Fruit fly (Drosophila melanogaster) whole organism, larva: ENCODE data around the gene hdm.

Experiments
- noc ChIP-seq: fragments of 200-800 bp; sonication (Bioruptor generic); optimal IDR thresholded peaks from 3 replicates; lab custom pipeline; 2019; ENCODE audit warnings: missing biosample characterization, mild to moderate bottlenecking, missing genetic modification characterization, moderate library complexity

The hdm gene

dm6 chrX:7920081-7920688, at the start of gene hdm, which contains the start of gene Ykt6:
Gene hdm (minus strand): TSS chrX:7920131.
Gene Ykt6 (plus strand): TSS chrX:7920409.
- TF ChIP-seq noc (tag; lab: Kevin White, UChicago): no peak

DNA sequence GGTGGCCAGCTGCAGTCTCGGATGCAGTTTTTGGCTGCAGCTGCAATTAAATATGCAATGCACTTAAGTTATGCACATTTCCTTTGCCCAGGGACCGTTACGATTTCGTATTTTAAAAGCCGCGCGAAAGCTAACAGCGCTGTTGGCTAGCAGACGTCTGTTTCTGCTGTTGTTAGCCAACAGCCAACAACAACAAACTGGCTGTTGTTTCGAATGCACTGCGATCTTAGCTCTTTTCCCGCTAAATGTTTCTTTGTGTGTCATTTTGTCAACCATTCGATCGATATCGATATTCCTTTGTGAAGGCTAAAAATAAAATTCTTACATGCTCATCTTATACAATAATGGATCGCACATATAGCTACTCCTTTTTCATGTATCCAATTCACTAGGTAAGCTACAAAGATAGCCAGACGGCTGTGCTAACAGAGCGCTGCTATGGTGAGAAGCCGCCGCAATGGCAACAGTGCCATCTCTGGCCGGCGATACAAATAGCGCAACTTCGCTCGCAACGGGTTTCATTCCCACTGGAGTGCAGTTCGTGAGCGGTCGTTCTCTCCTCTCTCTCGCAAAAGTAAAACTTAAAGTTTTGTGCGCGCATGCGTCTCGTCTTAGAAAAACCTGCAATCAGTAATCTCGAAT, 49.4 kb upstream of the hdm start:
- no peak for TF ChIP-seq noc (tag; lab: Kevin White, UChicago)

DNA sequence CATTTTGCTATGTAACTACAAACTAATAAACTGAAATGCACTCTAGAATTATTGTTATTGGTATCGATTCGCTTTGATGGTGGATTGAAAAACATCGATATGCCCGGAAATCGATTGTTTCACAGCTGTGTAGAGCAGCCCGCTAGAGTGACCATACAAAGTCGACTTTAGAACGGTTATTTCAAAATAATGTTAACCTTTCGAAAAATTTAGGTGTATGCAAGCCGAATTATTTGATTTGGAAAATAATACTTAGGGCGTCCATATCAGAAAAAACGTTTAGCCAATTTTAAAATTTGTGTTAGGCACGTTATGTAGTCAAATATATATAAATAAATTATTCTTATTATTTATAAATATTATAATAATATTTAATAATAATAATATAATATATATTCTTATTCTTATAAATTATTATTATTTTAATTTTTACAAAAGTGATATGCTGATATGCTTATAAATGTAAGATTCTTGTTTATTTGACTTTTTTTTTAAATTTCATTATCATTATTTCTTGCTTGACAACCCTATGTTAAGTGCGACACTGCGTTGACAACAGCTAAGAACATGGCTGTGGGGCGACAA, 48.4 kb upstream of the hdm start, which contains the start of gene sws:
sws (minus strand) TSS at position 22 of the 585 bp plus-strand sequence.
- peak; percentile 20 for TF ChIP-seq noc (tag; lab: Kevin White, UChicago)

DNA sequence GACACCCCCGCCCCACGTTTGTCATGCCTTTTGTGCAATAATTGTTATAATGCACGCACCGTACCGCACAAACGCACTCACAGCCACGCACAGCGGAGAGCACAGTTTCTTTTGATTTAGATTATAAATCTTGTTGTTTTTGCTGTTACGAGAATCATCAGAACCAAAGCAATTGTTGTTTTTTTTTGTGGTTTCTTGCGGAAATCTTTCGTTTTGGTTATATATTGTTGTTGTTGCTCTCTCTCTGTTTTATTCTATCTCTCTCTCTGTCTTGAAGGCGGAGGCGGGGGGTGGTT, 47.9 kb upstream of the hdm start:
- no peak for TF ChIP-seq noc (tag; lab: Kevin White, UChicago)

DNA sequence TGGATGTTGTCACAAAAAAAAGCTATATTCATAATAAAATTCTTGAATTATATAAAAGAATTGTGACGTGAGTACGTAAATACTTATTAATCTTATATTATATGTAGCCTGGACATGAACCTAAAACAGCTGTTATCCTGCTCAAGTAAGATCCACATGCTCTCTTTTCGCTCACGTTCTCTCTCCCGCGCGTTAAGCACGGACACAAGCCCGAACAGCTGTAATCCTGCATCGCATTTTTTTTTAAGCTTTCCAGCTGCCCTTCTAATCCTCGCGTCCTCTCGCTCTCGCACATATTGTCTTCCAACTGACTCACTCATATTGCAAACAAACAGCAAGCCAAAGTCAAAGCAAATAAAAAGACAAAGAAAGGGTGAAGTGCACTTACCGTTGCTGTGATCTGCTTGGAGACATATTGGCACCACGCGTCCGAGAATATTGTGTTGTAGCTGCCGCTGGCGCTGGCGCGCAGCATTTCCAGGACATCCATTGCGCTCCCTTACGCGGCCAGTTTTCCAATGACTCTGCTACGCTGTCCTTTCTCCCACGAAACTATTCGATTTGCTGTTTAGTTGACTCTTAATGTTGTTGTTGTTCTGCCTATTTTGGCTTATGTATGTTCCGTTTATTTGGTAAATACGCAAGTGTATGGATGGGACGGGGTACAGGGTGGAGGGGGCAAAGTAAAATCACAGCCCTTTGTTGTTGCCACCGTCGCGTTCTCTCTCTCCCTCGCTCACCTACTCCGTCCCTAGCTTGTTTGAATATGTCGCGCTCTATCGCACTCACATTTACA, 47.3 kb upstream of the hdm start:
- no peak for TF ChIP-seq noc (tag; lab: Kevin White, UChicago)

dm6 chrX:7965761-7966555, 46.0 kb upstream of the hdm start:
- no peak for TF ChIP-seq noc (tag; lab: Kevin White, UChicago)

DNA sequence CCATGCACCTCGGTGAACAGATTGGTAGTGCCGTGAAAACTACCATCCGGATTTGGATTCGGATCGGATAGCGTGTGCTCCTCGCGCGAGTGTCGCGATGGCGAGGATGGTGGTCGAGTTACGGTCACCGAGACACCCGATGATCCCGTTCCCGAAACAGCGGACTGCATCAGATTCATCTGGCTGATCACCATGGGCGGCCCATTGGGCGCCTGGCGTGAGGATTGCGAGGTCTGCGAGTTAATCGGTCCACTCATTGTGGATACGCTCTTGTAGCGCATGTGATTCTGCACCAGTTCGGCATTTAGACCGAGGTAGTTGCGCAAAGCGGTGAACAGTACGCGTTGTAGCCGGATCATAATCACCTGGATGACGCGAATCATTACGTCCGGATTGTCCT, 43.8 kb upstream of the hdm start, which contains the start of gene sn:
sn (plus strand) TSS at position 301 of the 400 bp plus-strand sequence.
- no peak for TF ChIP-seq noc (tag; lab: Kevin White, UChicago)

dm6 chrX:7960988-7961387, 41.1 kb upstream of the hdm start:
- TF ChIP-seq noc (tag; lab: Kevin White, UChicago): no peak

DNA sequence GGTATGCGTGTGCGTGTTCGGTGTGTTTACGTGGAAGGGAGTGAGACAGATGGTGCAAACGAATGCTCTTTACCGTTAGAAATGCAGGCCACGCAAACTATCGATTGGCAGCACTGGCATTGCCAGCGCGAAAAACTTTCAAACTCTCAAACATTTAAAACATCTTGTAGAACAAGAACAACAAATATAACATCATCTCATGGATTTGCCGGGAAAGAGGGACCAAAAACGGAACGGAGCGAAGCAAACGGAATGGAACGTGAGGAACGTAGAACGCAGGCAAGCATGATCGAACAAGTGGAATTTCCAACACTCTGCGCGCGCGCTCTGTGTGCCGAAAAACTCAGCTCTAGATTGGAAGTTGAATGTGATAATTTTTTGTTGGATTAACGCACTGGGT, 39.6 kb upstream of the hdm start:
- TF ChIP-seq noc (tag; lab: Kevin White, UChicago): no peak

DNA sequence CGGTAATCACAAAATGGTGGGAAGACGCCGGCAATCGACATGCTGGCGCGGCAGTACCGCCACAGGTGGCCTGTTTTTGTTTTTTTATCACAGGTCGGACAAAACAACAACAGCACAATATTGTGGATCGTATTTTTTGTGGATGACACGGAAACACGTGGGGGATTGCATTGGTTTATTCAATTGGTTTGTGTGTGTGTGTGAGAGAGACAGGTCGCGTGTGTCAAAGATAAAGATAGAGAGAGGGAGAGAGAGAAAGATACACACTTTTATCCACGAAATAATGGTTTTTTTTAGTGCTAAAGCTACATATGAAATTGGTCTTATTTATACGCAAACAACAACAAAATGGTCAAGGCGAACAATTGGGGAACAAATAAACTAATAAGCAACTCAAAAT, 39.1 kb upstream of the hdm start:
- TF ChIP-seq noc (tag; lab: Kevin White, UChicago): no peak

DNA sequence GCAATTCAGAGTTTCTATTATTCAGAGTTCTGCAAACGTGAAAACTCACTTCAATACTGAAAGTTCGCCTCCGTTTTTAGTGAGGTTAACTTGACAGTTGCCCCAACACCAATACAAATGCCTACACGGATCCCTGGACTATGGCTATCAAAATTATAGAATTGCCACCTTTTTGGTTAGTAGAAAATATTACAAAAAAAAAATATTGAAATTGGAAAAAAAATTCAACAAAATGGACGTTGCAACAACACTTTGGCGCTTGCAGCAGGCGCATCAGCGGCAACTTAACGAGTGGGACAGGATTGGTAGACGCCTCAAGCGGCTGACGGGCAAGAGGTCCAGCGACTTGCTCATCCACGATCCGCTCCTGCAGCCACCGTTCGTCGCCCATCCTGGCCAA, 36.0 kb upstream of the hdm start, which contains the start of the genes CG15332 and CG15330:
CG15332 (minus strand) TSS at position 101 of the 400 bp plus-strand sequence.
CG15330 (plus strand) TSS at position 175 of the 400 bp plus-strand sequence.
- TF ChIP-seq noc (tag; lab: Kevin White, UChicago): no peak

- TF ChIP-seq noc (tag; lab: Kevin White, UChicago): no peak
Measured at dm6 chrX:7946858-7947313, 27.0 kb upstream of the hdm start, which contains the start of gene orion. Gene orion (minus strand): TSS chrX:7946908.

DNA sequence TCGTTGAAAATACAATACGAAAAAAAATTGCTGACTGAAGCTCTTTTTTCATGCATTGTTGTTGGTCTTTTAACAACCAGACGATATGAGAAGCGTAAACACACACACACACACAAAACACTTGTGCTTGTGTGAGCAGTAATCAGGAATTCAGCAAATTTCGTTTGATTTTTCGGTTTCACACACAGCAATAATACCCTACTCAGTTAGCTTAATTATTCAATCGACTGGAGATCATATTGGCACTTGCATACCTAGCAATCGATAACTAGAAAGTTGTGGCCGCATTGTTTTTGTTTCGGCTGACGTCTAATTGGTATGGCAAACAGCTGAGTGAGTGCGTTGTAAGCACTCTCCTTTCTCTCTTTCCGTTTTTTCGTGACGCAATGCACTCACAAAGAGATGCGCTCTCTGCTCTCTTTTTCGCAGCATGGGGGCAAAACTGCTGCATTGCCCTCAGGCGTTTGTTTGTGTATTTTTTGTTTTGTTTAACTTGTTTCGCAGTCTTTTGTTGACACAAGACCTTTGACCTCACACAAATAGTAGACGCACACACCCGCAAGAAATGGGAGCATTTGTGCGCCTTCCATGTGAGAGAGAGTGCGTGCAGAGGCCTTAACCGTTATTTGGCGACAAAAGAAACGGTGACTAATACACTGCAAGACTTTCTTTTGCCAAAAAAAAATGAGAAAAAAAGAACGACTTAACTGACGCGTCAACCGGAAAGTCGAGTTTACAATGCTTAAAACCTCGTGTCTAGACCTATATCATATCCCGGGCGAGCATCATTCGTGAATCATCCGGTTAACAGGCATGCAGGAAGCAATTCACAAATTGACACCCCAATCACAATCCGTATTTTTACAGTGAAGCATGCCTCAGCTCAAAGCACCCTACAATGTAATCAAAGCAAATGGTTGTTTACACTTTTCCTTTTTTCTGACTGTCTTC, 25.1 kb upstream of the hdm start:
- TF ChIP-seq noc (tag; lab: Kevin White, UChicago): peak; percentile 38
